Worm (Caenorhabditis elegans) whole organism, early embryonic: ENCODE data around the gene Y113G7A.12.

Experiments
- B0310.2 ChIP-seq: sonication (generic microtip); optimal IDR thresholded peaks from 2 replicates; lab custom pipeline; 2016; ENCODE audit warnings: mild to moderate bottlenecking, missing genetic modification characterization, missing compliant biosample characterization
- F13C5.2 ChIP-seq: sonication (generic microtip); optimal IDR thresholded peaks from 2 replicates; lab custom pipeline; 2017; ENCODE audit warnings: mild to moderate bottlenecking, missing genetic modification characterization, inconsistent platforms, missing compliant biosample characterization
- aly-1 ChIP-seq: sonication (generic microtip); optimal IDR thresholded peaks from 2 replicates; lab custom pipeline; 2016; ENCODE audit warnings: missing genetic modification characterization, missing compliant biosample characterization
- ama-1 ChIP-seq: fragments of 150-350 bp; optimal IDR thresholded peaks from 2 replicates; lab custom pipeline; 2014
- ceh-13 ChIP-seq: fragments of 200-800 bp; sonication (Bioruptor generic); optimal IDR thresholded peaks from 2 replicates; lab custom pipeline; 2018; ENCODE audit warnings: mild to moderate bottlenecking, missing genetic modification characterization, missing compliant biosample characterization
- ceh-36 ChIP-seq: sonication (generic microtip); optimal IDR thresholded peaks from 2 replicates; lab custom pipeline; 2016; ENCODE audit warnings: missing genetic modification characterization, inconsistent platforms, missing compliant biosample characterization
- ets-7 ChIP-seq: sonication (generic microtip); optimal IDR thresholded peaks from 2 replicates; lab custom pipeline; 2016; ENCODE audit warnings: missing genotype, missing genetic modification characterization, missing compliant biosample characterization
- flt-1 ChIP-seq: fragments of 200-800 bp; sonication (Bioruptor generic); IDR thresholded peaks from 2 replicates; pipeline ENCODE4 v1.3.6; 2022; ENCODE audit warnings: missing genetic modification characterization, missing compliant biosample characterization
- hmbx-1 ChIP-seq: sonication (generic microtip); optimal IDR thresholded peaks from 2 replicates; lab custom pipeline; 2016; ENCODE audit warnings: mild to moderate bottlenecking, missing genetic modification characterization, missing compliant biosample characterization
- hmg-4 ChIP-seq: fragments of 200-800 bp; sonication (Bioruptor generic); optimal IDR thresholded peaks from 2 replicates; lab custom pipeline; 2018; ENCODE audit warnings: mild to moderate bottlenecking, missing genetic modification characterization, missing compliant biosample characterization
- hnd-1 ChIP-seq: sonication (generic microtip); optimal IDR thresholded peaks from 2 replicates; lab custom pipeline; 2016; ENCODE audit warnings: missing genetic modification characterization, missing compliant biosample characterization
- pes-1 ChIP-seq: fragments of 200-800 bp; sonication (Bioruptor generic); IDR thresholded peaks from 2 replicates; pipeline ENCODE4 v1.3.6; 2022; ENCODE audit warnings: missing genetic modification reagents, missing genetic modification characterization, missing compliant biosample characterization
- scrt-1 ChIP-seq: fragments of 200-800 bp; sonication (Bioruptor generic); IDR thresholded peaks from 2 replicates; pipeline ENCODE4 v1.3.6; 2022; ENCODE audit warnings: missing genetic modification characterization, missing compliant biosample characterization
- sea-1 ChIP-seq: fragments of 200-800 bp; sonication (Bioruptor generic); conservative IDR thresholded peaks from 2 replicates; pipeline ENCODE4 v1.3.6; 2022; ENCODE audit warnings: missing genetic modification characterization, missing compliant biosample characterization
- tbx-11 ChIP-seq: fragments of 200-800 bp; sonication (Bioruptor generic); IDR thresholded peaks from 2 replicates; pipeline ENCODE4 v1.3.6; 2022; ENCODE audit warnings: missing genetic modification characterization, missing compliant biosample characterization
- tbx-37 ChIP-seq: fragments of 200-800 bp; sonication (Bioruptor generic); conservative IDR thresholded peaks from 2 replicates; pipeline ENCODE4 v1.3.6; 2022; ENCODE audit warnings: missing genetic modification reagents, missing genetic modification characterization, missing compliant biosample characterization
- tra-4 ChIP-seq: sonication (generic microtip); optimal IDR thresholded peaks from 2 replicates; lab custom pipeline; 2017; ENCODE audit warnings: missing genetic modification characterization, missing compliant biosample characterization

The Y113G7A.12 gene

DNA sequence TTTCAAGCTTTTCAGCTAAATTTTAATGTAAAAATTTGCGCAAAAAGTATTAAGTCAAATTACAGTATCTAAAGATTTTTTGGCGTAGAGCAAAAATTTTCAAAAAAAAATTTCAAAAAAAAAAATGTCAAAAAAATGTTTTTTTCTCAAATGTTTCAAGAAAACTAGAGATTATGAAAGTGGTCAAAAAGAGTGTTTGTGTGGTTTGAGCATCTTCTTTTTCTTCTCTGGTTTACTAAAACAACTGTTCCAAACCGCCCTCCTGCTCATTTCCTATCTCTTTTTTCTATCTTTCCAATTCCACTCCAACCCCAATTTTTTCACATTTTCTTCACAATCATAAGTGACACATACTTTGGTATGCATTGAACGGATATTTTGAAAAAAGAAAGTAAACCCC, at the start of gene Y113G7A.12:
Gene Y113G7A.12, plus strand, starts transcription at position 301 of the 400 bp plus-strand sequence.
- TF ChIP-seq scrt-1 (GFP tag; lab: Robert Waterston, UW) (no peak), flt-1 (GFP tag; lab: Robert Waterston, UW) (no peak), ceh-36 (tag; lab: Kevin White, UChicago) (no peak), tra-4 (tag; lab: Kevin White, UChicago) (no peak), aly-1 (tag; lab: Kevin White, UChicago) (no peak), pes-1 (GFP tag; lab: Robert Waterston, UW) (no peak), hmg-4 (no peak), ets-7 (tag; lab: Kevin White, UChicago) (no peak), hmbx-1 (tag; lab: Kevin White, UChicago) (no peak), ceh-13 (GFP tag; lab: Kevin White, UChicago) (no peak), hnd-1 (no peak)

DNA sequence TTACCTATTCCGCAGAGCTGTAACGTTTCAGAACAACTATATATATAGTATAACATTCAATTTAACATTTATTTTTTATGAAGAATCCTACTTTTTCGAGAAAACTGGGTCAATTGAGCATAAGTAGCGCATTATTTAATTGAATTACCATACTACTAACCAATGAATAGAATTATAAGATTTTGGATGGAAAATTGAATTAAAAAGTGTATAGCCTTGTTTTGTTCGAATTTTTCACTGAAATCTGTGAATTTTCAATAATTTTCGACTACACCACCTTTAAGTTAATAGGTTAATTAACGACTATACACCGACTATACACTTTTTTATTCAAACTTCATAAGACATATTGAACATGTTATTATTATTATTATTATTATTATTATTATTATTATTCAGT, 48.4 kb upstream of the Y113G7A.12 start:
- TF ChIP-seq ama-1 (no peak), hnd-1 (no peak), tbx-11 (GFP tag; lab: Robert Waterston, UW) (no peak), hmbx-1 (tag; lab: Kevin White, UChicago) (no peak), B0310.2 (no peak), ceh-13 (GFP tag; lab: Kevin White, UChicago) (no peak), ets-7 (tag; lab: Kevin White, UChicago) (no peak), flt-1 (GFP tag; lab: Robert Waterston, UW) (no peak), scrt-1 (GFP tag; lab: Robert Waterston, UW) (no peak), tbx-37 (GFP tag; lab: Robert Waterston, UW) (no peak), hmg-4 (no peak), F13C5.2 (tag; lab: Kevin White, UChicago) (no peak), ceh-36 (tag; lab: Kevin White, UChicago) (no peak)

DNA sequence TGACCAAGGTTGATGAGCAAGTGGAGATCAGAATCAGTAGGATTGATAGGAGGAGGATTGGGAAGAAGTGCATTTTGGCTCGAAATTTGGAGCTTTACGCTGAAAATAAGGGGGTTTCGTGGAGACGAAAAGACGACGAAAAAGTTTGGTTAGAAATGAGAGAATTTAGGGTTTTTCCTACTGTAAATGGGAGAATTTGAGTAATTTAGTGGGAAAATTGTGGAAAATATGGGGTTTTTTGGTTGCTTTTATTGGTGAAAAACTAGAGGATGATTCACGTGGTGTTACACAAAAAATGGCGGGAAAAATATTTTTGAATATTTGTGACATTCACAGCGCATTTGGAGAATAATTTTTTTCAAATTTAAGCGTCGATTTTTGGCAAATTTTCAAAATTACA, 47.5 kb upstream of the Y113G7A.12 start, which contains the start of gene nlp-69:
Gene nlp-69, minus strand, starts transcription at position 101 of the 400 bp plus-strand sequence.
- TF ChIP-seq tbx-11 (GFP tag; lab: Robert Waterston, UW) (no peak), tbx-37 (GFP tag; lab: Robert Waterston, UW) (no peak), hnd-1 (no peak), tra-4 (tag; lab: Kevin White, UChicago) (no peak), F13C5.2 (tag; lab: Kevin White, UChicago) (no peak), ama-1 (no peak), pes-1 (GFP tag; lab: Robert Waterston, UW) (no peak), ets-7 (tag; lab: Kevin White, UChicago) (no peak), ceh-36 (tag; lab: Kevin White, UChicago) (no peak), flt-1 (GFP tag; lab: Robert Waterston, UW) (no peak)

DNA sequence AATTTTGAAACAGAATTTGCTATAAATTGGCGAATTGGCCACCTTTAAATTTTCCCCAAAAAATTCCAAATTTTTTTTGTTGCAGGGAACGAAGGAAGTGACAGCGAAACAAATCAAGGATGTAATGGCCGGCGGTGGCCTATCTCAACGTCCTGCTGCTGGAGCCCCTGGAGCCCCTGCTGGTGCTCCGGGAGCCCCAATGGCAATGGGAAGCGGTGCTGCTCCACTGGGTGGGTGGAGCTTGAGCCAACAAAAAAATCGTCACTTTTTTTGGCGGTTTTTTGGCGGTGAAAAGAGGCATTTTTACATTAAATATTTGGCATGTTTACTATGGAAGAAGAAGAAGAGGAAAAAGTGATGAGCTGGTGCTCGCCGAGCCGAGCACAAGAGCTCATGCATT, 45.2 kb upstream of the Y113G7A.12 start:
- no peak for TF ChIP-seq tbx-11 (GFP tag; lab: Robert Waterston, UW)
- no peak for TF ChIP-seq aly-1 (tag; lab: Kevin White, UChicago)

DNA sequence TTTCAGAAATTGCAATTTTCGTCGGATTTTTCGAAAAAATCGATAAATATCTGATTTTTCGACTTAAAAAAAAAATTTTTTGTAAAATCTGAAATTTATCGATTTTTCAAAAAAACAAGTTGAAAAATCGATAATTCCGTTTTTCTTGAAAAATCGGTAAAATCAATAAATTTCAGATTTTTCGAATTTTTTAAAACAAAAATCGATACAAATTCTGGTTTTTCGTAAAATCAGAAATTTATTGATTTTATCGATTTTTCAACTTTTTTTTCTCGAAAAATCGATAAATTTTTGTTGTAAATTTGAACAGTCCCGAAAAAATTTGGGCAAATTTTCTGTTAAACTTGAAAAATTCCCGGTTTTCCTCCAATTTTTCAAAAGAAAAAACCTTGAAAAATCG, 38.0 kb upstream of the Y113G7A.12 start:
- TF ChIP-seq pes-1 (GFP tag; lab: Robert Waterston, UW) (no peak), tbx-11 (GFP tag; lab: Robert Waterston, UW) (no peak), hnd-1 (no peak), tra-4 (tag; lab: Kevin White, UChicago) (no peak), ama-1 (no peak), scrt-1 (GFP tag; lab: Robert Waterston, UW) (no peak), B0310.2 (no peak), ceh-36 (tag; lab: Kevin White, UChicago) (no peak)

DNA sequence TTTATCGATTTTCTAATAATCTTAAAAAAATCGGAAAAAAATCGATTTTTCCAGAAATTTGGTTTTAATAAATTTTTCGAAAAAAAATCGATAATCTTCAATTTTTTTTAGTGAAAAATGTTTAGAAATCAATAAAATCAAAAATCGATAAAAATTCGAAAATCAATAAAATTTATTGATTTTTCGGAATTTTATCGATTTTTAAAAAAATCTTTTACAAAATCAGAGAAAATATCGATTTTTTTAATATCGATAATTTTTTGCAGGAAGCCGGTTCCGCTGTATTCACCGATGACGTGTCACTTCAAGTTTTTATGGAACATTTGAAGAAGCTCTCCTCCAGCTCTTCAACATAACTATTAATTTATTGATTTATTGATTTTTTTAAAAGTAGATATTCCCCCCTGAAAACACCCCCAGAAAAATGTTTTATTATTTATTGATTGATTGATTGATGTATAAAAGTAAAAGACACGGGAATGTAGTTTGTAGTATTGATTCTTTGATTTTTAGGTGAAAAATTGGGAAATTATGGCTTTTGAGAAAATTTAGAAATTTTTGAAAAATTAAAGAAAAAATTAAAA, 37.1 kb upstream of the Y113G7A.12 start:
- no peak for TF ChIP-seq flt-1 (GFP tag; lab: Robert Waterston, UW)
- no peak for TF ChIP-seq pes-1 (GFP tag; lab: Robert Waterston, UW)
- no peak for TF ChIP-seq F13C5.2 (tag; lab: Kevin White, UChicago)

DNA sequence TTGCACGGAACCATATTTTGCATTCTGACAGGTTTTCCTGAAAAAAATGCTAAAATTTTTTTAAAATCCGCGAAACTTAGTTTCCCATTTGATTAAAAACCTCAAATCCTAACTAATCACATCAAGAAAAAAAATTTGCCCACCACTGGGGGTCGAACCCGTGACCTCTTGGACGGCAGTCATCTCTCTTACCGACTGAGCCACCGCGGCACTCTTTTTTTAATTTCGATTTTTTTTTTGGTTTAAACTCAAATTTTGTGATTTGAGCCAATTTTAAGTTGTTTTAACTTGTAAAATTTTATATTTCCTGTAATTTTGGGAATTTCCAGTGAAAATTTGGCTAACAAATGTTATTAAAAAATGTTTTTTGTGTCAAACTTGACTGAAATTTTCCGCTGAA, 22.6 kb upstream of the Y113G7A.12 start:
- TF ChIP-seq F13C5.2 (tag; lab: Kevin White, UChicago) (no peak), ama-1 (no peak), tra-4 (tag; lab: Kevin White, UChicago) (no peak), hmg-4 (no peak), hnd-1 (no peak), aly-1 (tag; lab: Kevin White, UChicago) (no peak), tbx-37 (GFP tag; lab: Robert Waterston, UW) (no peak), ceh-13 (GFP tag; lab: Kevin White, UChicago) (no peak), hmbx-1 (tag; lab: Kevin White, UChicago) (no peak), ceh-36 (tag; lab: Kevin White, UChicago) (no peak), ets-7 (tag; lab: Kevin White, UChicago) (no peak), sea-1 (GFP tag; lab: Robert Waterston, UW) (no peak), scrt-1 (GFP tag; lab: Robert Waterston, UW) (no peak), tbx-11 (GFP tag; lab: Robert Waterston, UW) (no peak), B0310.2 (no peak), flt-1 (GFP tag; lab: Robert Waterston, UW) (no peak), pes-1 (GFP tag; lab: Robert Waterston, UW) (no peak)

DNA sequence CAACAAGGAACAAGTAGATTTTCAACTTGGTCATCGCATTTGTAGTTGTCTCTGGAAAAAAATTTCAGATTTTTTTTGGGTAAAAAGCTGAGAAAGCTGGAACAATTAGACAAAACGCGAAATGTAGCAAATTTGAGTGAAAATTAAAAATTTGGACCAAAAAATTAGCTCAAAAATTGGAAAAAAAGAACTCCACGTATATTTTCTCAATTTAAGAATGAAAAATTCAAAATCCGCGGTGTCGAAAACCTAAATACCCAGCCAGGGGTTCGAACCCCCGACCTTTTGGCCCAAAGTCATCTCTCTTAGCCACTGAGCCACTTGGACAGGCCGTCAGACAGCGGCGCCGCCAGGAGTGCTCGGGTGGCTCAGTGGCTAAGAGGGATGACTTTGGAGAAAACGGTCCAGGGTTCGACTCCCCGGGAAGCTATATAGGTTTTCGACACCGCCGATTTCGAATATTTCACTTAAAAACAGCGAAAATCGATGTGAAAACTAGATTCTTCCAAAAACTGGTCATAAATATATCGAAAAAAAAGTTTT, 21.7 kb upstream of the Y113G7A.12 start, which contains the start of gene ncx-1:
Gene ncx-1, minus strand, starts transcription at position 51 of the 543 bp plus-strand sequence.
- TF ChIP-seq hmg-4 (no peak), sea-1 (GFP tag; lab: Robert Waterston, UW) (no peak), scrt-1 (GFP tag; lab: Robert Waterston, UW) (no peak), aly-1 (tag; lab: Kevin White, UChicago) (no peak), hnd-1 (no peak), hmbx-1 (tag; lab: Kevin White, UChicago) (no peak), ets-7 (tag; lab: Kevin White, UChicago) (no peak), ama-1 (no peak), pes-1 (GFP tag; lab: Robert Waterston, UW) (no peak), tbx-37 (GFP tag; lab: Robert Waterston, UW) (no peak), F13C5.2 (tag; lab: Kevin White, UChicago) (no peak), ceh-36 (tag; lab: Kevin White, UChicago) (no peak), tra-4 (tag; lab: Kevin White, UChicago) (no peak), B0310.2 (no peak)
